Worm (Caenorhabditis elegans): ENCODE data around the gene C25F9.16.

ce11 chrV:19428097-19428496, 6.1 kb upstream of the C25F9.16 start:
- TF ChIP-seq pqm-1 (tag; optimal IDR thresholded peaks at IDR 0.05) (no peak), dpl-1 (GFP tag; optimal IDR thresholded peaks at IDR 0.05) (no peak)
